Fruit fly (Drosophila melanogaster): Measurements from ENCODE around the gene ATPsynGL.

The ATPsynGL gene

DNA sequence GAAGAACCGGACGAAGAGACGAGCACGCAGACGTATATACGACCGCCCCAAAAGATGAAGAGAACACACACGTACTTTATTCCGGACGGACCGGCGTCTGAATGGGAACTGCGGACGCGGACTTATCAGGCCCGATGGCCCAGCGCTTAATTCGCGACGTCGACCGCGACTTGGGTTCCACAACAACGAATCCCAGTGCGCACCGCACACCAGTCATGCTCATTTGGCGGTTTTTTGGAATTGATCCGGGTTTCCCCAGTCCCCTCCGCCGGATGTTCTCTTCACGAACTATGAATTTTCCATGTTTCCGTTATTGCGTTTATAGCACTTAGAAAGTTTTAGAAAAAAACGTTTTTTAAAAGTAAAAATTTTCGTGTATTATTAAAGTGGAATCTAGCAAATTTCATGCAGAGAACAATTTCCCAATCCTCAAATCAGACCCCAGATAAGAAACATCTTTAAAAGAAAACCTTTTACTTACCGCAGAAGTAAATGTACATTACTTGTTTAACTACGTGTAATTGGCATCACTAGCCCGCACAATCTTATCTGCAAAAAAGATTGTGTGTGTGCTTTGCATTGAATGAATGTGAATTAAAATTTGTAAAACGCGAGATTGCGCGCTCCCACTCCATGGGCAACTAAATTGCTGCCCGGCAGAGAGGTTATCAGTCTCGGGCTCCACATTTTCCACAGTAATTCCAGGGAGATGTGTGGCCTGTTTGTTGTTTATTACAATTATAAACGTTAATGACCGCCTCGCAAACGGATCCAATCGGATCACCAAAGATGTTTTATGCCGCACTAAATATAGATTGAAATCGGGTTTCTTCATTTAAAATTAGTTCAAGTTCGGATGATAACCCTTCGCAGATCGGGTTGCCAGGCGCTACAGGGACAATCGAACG is 43.6 kb downstream of the ATPsynGL start, which contains the start of gene CG7149 (continued):
- TF ChIP-seq Ptx1 (GFP tag; IDR thresholded peaks at IDR 0.05) (no peak), dmrt11E (tag; optimal IDR thresholded peaks at IDR 0.05) (no peak), CG1602 (GFP tag; optimal IDR thresholded peaks at IDR 0.05) (no peak), CG18619 (GFP tag; optimal IDR thresholded peaks at IDR 0.05) (no peak), dysf (GFP tag; IDR thresholded peaks at IDR 0.05) (peak; percentile 30; the same call in 1 of the 3 replicates), Camta (GFP tag; optimal IDR thresholded peaks at IDR 0.05) (no peak), en (GFP tag; optimal IDR thresholded peaks at IDR 0.05) (no peak), CG4404 (GFP tag; IDR thresholded peaks at IDR 0.05) (no peak), bcd (GFP tag; optimal IDR thresholded peaks at IDR 0.05) (no peak), bbx (GFP tag; IDR thresholded peaks at IDR 0.05; ENCODE audit: partially characterized antibody) (peak; percentile 37; the same call in 1 of the 2 replicates), Ets97D (GFP tag; optimal IDR thresholded peaks at IDR 0.05) (no peak), Dek (tag; optimal IDR thresholded peaks at IDR 0.05) (peak; percentile 4), caup (GFP tag; optimal IDR thresholded peaks at IDR 0.05; ENCODE audit: severe bottlenecking) (no peak), insv (GFP tag; optimal IDR thresholded peaks at IDR 0.05) (no peak), D19A (tag; optimal IDR thresholded peaks at IDR 0.05) (peak; percentile 9), trem (tag; optimal IDR thresholded peaks at IDR 0.05) (no peak), CG9797 (GFP tag; optimal IDR thresholded peaks at IDR 0.05) (no peak), NfI (GFP tag; optimal IDR thresholded peaks at IDR 0.05) (no peak), lbe (GFP tag; optimal IDR thresholded peaks at IDR 0.05) (no peak), CG11696 (GFP tag; IDR thresholded peaks at IDR 0.05) (no peak), pum (GFP tag; optimal IDR thresholded peaks at IDR 0.05) (no peak), jumu (GFP tag; optimal IDR thresholded peaks at IDR 0.05) (no peak), CG2120 (GFP tag; optimal IDR thresholded peaks at IDR 0.05) (peak; percentile 53), Hr3 (GFP tag; optimal IDR thresholded peaks at IDR 0.05) (no peak), sim (GFP tag; IDR thresholded peaks at IDR 0.05) (no peak), Hr51 (GFP tag; optimal IDR thresholded peaks at IDR 0.05) (peak in 1 of 2 experiments; percentile 31), bab2 (GFP tag; optimal IDR thresholded peaks at IDR 0.05) (no peak), Hsf (GFP tag; optimal IDR thresholded peaks at IDR 0.05) (peak; percentile 21), rib (GFP tag; IDR thresholded peaks at IDR 0.05) (0 out of 2 replicates have a peak, but pooled peaks have one; percentile 11), Ssrp (tag; optimal IDR thresholded peaks at IDR 0.05) (no peak), CG1529 (GFP tag; optimal IDR thresholded peaks at IDR 0.05) (peak; percentile 7), MBD-R2 (GFP tag; IDR thresholded peaks at IDR 0.05) (0 out of 2 replicates have a peak, but pooled peaks have one; percentile 8), Bteb2 (GFP tag; optimal IDR thresholded peaks at IDR 0.05) (no peak), CG10565 (GFP tag; optimal IDR thresholded peaks at IDR 0.05) (no peak), YL-1 (GFP tag; optimal IDR thresholded peaks at IDR 0.05) (no peak), Vsx1 (GFP tag; optimal IDR thresholded peaks at IDR 0.05) (peak; percentile 39), CG4820 (GFP tag; optimal IDR thresholded peaks at IDR 0.05) (no peak), CG8359 (GFP tag; optimal IDR thresholded peaks at IDR 0.05; ENCODE audit: borderline replicate concordance) (no peak), CG14710 (tag; optimal IDR thresholded peaks at IDR 0.05) (no peak), danr (GFP tag; IDR thresholded peaks at IDR 0.05) (no peak), kay (GFP tag; optimal IDR thresholded peaks at IDR 0.05) (no peak), pros (GFP tag; optimal IDR thresholded peaks at IDR 0.05) (no peak), CG9437 (GFP tag; optimal IDR thresholded peaks at IDR 0.05) (no peak), Neu2 (GFP tag; optimal IDR thresholded peaks at IDR 0.05; ENCODE audit: borderline replicate concordance) (no peak), CG6791 (GFP tag; IDR thresholded peaks at IDR 0.05; ENCODE audit: partially characterized antibody) (no peak), Mes4 (GFP tag; optimal IDR thresholded peaks at IDR 0.05) (no peak), pzg (GFP tag; optimal IDR thresholded peaks at IDR 0.05) (no peak), CG11093 (GFP tag; IDR thresholded peaks at IDR 0.05) (no peak), grn (GFP tag; optimal IDR thresholded peaks at IDR 0.05) (peak; percentile 54)

Data from whole organism, embryonic.